Fruit fly (Drosophila melanogaster) whole organism, embryonic: ENCODE results near the gene Cby.

Experiments
- Ada2b ChIP-seq: fragments of 200-800 bp; sonication (Bioruptor generic); IDR thresholded peaks from 2 replicates; pipeline ENCODE4 v1.3.6; 2022; ENCODE audit warnings: missing biosample characterization, missing genetic modification characterization
- Atf-2 ChIP-seq: fragments of 200-800 bp; sonication (Bioruptor generic); optimal IDR thresholded peaks from 2 replicates; lab custom pipeline; 2016; ENCODE audit warnings: missing biosample characterization, missing genetic modification characterization
- Atf3 ChIP-seq: fragments of 200-800 bp; sonication (Bioruptor generic); optimal IDR thresholded peaks from 3 replicates; lab custom pipeline; 2016; ENCODE audit warnings: missing biosample characterization, missing genetic modification characterization
- B-H2 ChIP-seq: fragments of 200-800 bp; sonication (Bioruptor generic); optimal IDR thresholded peaks from 2 replicates; lab custom pipeline; 2018; ENCODE audit warnings: missing biosample characterization, mild to moderate bottlenecking, missing genetic modification characterization
- Bdp1 ChIP-seq: fragments of 200-800 bp; sonication (Bioruptor generic); optimal IDR thresholded peaks from 3 replicates; lab custom pipeline; 2016; ENCODE audit warnings: missing biosample characterization, missing genetic modification characterization
- Bteb2 ChIP-seq: fragments of 200-800 bp; sonication (Bioruptor generic); optimal IDR thresholded peaks from 2 replicates; lab custom pipeline; 2016; ENCODE audit warnings: missing biosample characterization, missing genetic modification characterization
- CG13287 ChIP-seq: fragments of 200-800 bp; sonication (Bioruptor generic); IDR thresholded peaks from 2 replicates; pipeline ENCODE4 v1.3.6; 2022; ENCODE audit warnings: missing biosample characterization, missing genetic modification characterization; ENCODE audit not compliant: partially characterized antibody
- CG13775 ChIP-seq: fragments of 200-800 bp; sonication (Bioruptor generic); optimal IDR thresholded peaks from 3 replicates; lab custom pipeline; 2017; ENCODE audit warnings: missing biosample characterization, mild to moderate bottlenecking, missing genetic modification characterization
- CG15479 ChIP-seq: fragments of 200-800 bp; sonication (Bioruptor generic); optimal IDR thresholded peaks from 3 replicates; lab custom pipeline; 2019; ENCODE audit warnings: missing biosample characterization, mild to moderate bottlenecking, missing genetic modification characterization, moderate library complexity
- CG17359 ChIP-seq: fragments of 200-800 bp; sonication (Bioruptor generic); optimal IDR thresholded peaks from 3 replicates; lab custom pipeline; 2018; ENCODE audit warnings: missing biosample characterization, mild to moderate bottlenecking, missing genetic modification characterization, moderate library complexity
- CG2678 ChIP-seq: fragments of 200-800 bp; sonication (Bioruptor generic); optimal IDR thresholded peaks from 3 replicates; lab custom pipeline; 2019; ENCODE audit warnings: missing biosample characterization, mild to moderate bottlenecking, missing genetic modification characterization, moderate library complexity
- CG2712 ChIP-seq: fragments of 200-800 bp; optimal IDR thresholded peaks from 3 replicates; lab custom pipeline; 2019; ENCODE audit warnings: missing biosample characterization, mild to moderate bottlenecking, missing genetic modification characterization, moderate library complexity
- CG30431 ChIP-seq: fragments of 200-800 bp; sonication (Bioruptor generic); optimal IDR thresholded peaks from 2 replicates; lab custom pipeline; 2017; ENCODE audit warnings: missing biosample characterization, missing genetic modification characterization
- CG31441 ChIP-seq: fragments of 200-800 bp; sonication (Bioruptor generic); IDR thresholded peaks from 2 replicates; pipeline ENCODE4 v1.3.6; 2022; ENCODE audit warnings: missing biosample characterization, missing genetic modification characterization
- CG32532 ChIP-seq: fragments of 200-800 bp; sonication (Bioruptor generic); IDR thresholded peaks from 2 replicates; pipeline ENCODE4 v1.3.6; 2022; ENCODE audit warnings: missing biosample characterization, missing genetic modification characterization
- CG33213 ChIP-seq: fragments of 200-800 bp; sonication (Bioruptor generic); optimal IDR thresholded peaks from 3 replicates; lab custom pipeline; 2016; ENCODE audit warnings: missing biosample characterization, missing genetic modification characterization
- CG42726 ChIP-seq: fragments of 200-800 bp; sonication (Bioruptor generic); IDR thresholded peaks from 2 replicates; pipeline ENCODE4 v1.3.6; 2022; ENCODE audit warnings: missing biosample characterization, missing genetic modification characterization; ENCODE audit not compliant: partially characterized antibody
- CG6854 ChIP-seq: fragments of 200-800 bp; sonication (Bioruptor generic); optimal IDR thresholded peaks from 3 replicates; lab custom pipeline; 2017; ENCODE audit warnings: missing biosample characterization, mild to moderate bottlenecking, missing genetic modification characterization
- CG8478 ChIP-seq: fragments of >200 bp; optimal IDR thresholded peaks from 2 replicates; lab custom pipeline; 2018
- CG9932 ChIP-seq: fragments of 200-800 bp; sonication (Bioruptor generic); IDR thresholded peaks from 2 replicates; pipeline ENCODE4 v1.3.6; 2022; ENCODE audit warnings: missing biosample characterization, missing genetic modification characterization
- Eip74EF ChIP-seq, 2 experiments: fragments of 200-800 bp in 1 of 2; fragments of >200 bp in 1 of 2; sonication (Bioruptor generic) in 1 of 2; optimal IDR thresholded peaks; 2 replicates each; lab custom pipeline; 2017 to 2019; ENCODE audit warnings: missing biosample characterization in 2 of 2, missing genetic modification characterization in 2 of 2, mild to moderate bottlenecking in 1 of 2, moderate library complexity in 1 of 2
- HLH4C ChIP-seq: fragments of 200-800 bp; sonication (Bioruptor generic); IDR thresholded peaks from 3 replicates; pipeline ENCODE4 v1.3.6; 2022; ENCODE audit warnings: missing biosample characterization, missing genetic modification characterization; ENCODE audit not compliant: partially characterized antibody
- Jarid2 ChIP-seq: fragments of 200-800 bp; sonication (Bioruptor generic); optimal IDR thresholded peaks from 3 replicates; lab custom pipeline; 2017; ENCODE audit warnings: mild to moderate bottlenecking, missing biosample characterization, missing genetic modification reagents, missing genetic modification characterization
- MESR4 ChIP-seq: fragments of 200-800 bp; sonication (Bioruptor generic); optimal IDR thresholded peaks from 2 replicates; lab custom pipeline; 2018; ENCODE audit warnings: missing biosample characterization, mild to moderate bottlenecking, missing genetic modification characterization, moderate library complexity
- Oli ChIP-seq: fragments of 200-800 bp; sonication (Bioruptor generic); optimal IDR thresholded peaks from 2 replicates; lab custom pipeline; 2018; ENCODE audit warnings: missing biosample characterization, mild to moderate bottlenecking, missing genetic modification characterization, moderate library complexity
- Optix ChIP-seq: fragments of 200-800 bp; sonication (Bioruptor generic); IDR thresholded peaks from 3 replicates; pipeline ENCODE4 v1.3.6; 2022; ENCODE audit warnings: missing biosample characterization, missing genetic modification characterization
- PHDP ChIP-seq: fragments of 200-800 bp; sonication (Bioruptor generic); optimal IDR thresholded peaks from 3 replicates; lab custom pipeline; 2018; ENCODE audit warnings: missing biosample characterization, mild to moderate bottlenecking, missing genetic modification characterization, moderate library complexity
- Rfx ChIP-seq: fragments of 200-800 bp; sonication (Bioruptor generic); IDR thresholded peaks from 2 replicates; pipeline ENCODE4 v1.3.6; 2022; ENCODE audit warnings: missing biosample characterization, missing genetic modification characterization
- Trl ChIP-seq, 3 experiments: fragments of >200 bp in 2 of 3; fragments of 200-800 bp in 1 of 3; sonication (Bioruptor generic) in 1 of 3; optimal IDR thresholded peaks; 2 replicates in 1 of 3; 3 replicates in 2 of 3; lab custom pipeline; 2016 to 2017; ENCODE audit warnings: missing biosample characterization in 1 of 3, missing genetic modification characterization in 1 of 3
- chif ChIP-seq, 2 experiments: fragments of 200-800 bp; sonication (Bioruptor generic); optimal IDR thresholded peaks; 3 replicates each; lab custom pipeline; 2016; ENCODE audit warnings: missing biosample characterization in 2 of 2, missing genetic modification characterization in 2 of 2
- crc ChIP-seq: fragments of 200-800 bp; sonication (Bioruptor generic); optimal IDR thresholded peaks from 2 replicates; lab custom pipeline; 2016; ENCODE audit warnings: missing biosample characterization, missing genetic modification characterization
- eyg ChIP-seq: fragments of 200-800 bp; sonication (Bioruptor generic); optimal IDR thresholded peaks from 3 replicates; lab custom pipeline; 2016; ENCODE audit warnings: missing biosample characterization, missing genetic modification characterization
- gcm2 ChIP-seq: fragments of 200-800 bp; sonication (Bioruptor generic); optimal IDR thresholded peaks from 2 replicates; lab custom pipeline; 2016; ENCODE audit warnings: missing biosample characterization, missing genetic modification characterization
- gem ChIP-seq: fragments of 200-800 bp; sonication (Bioruptor generic); optimal IDR thresholded peaks from 2 replicates; lab custom pipeline; 2019; ENCODE audit warnings: missing biosample characterization, mild to moderate bottlenecking, missing genetic modification characterization, moderate library complexity
- grn ChIP-seq: fragments of 200-800 bp; sonication (Bioruptor generic); optimal IDR thresholded peaks from 3 replicates; lab custom pipeline; 2017; ENCODE audit warnings: missing biosample characterization, missing genetic modification characterization
- h ChIP-seq: fragments of >200 bp; optimal IDR thresholded peaks from 2 replicates; lab custom pipeline; 2017
- jigr1 ChIP-seq: fragments of 200-800 bp; sonication (Bioruptor generic); IDR thresholded peaks from 3 replicates; pipeline ENCODE4 v1.3.6; 2022; ENCODE audit warnings: missing biosample characterization, missing genetic modification characterization
- lov ChIP-seq, 2 experiments: fragments of 200-800 bp in 1 of 2; fragments of >200 bp in 1 of 2; sonication (Bioruptor generic) in 1 of 2; IDR thresholded peaks in 1 of 2; optimal IDR thresholded peaks in 1 of 2; 2 replicates in 1 of 2; 3 replicates in 1 of 2; pipeline versions ENCODE4 v1.3.6 to Lab custom; 2017 to 2022; ENCODE audit warnings: missing biosample characterization in 1 of 2, missing genetic modification characterization in 1 of 2
- nerfin-1 ChIP-seq: fragments of 200-800 bp; sonication (Bioruptor generic); optimal IDR thresholded peaks from 3 replicates; lab custom pipeline; 2019; ENCODE audit warnings: missing biosample characterization, mild to moderate bottlenecking, missing genetic modification characterization, moderate library complexity
- pita ChIP-seq: fragments of 200-800 bp; sonication (Bioruptor generic); optimal IDR thresholded peaks from 2 replicates; lab custom pipeline; 2017; ENCODE audit warnings: missing biosample characterization, mild to moderate bottlenecking, missing genetic modification characterization
- slbo ChIP-seq: fragments of 200-800 bp; sonication (Bioruptor generic); IDR thresholded peaks from 2 replicates; pipeline ENCODE4 v1.3.6; 2022; ENCODE audit warnings: missing biosample characterization, missing genetic modification characterization
- sob ChIP-seq: fragments of 200-800 bp; sonication (Bioruptor generic); IDR thresholded peaks from 2 replicates; pipeline ENCODE4 v1.3.6; 2022; ENCODE audit warnings: missing biosample characterization, missing genetic modification characterization
- stc ChIP-seq: fragments of 200-800 bp; sonication (Bioruptor generic); IDR thresholded peaks from 2 replicates; pipeline ENCODE4 v1.3.6; 2022; ENCODE audit warnings: missing biosample characterization, missing genetic modification characterization
- toy ChIP-seq: fragments of 200-800 bp; sonication (Bioruptor generic); IDR thresholded peaks from 2 replicates; pipeline ENCODE4 v1.3.6; 2022; ENCODE audit warnings: missing biosample characterization, missing genetic modification characterization
- trem ChIP-seq: fragments of 200-800 bp; optimal IDR thresholded peaks from 3 replicates; lab custom pipeline; 2019; ENCODE audit warnings: missing biosample characterization, mild to moderate bottlenecking, missing genetic modification characterization, moderate library complexity
- twi ChIP-seq: fragments of 200-800 bp; optimal IDR thresholded peaks from 2 replicates; lab custom pipeline; 2019; ENCODE audit warnings: missing biosample characterization, mild to moderate bottlenecking, missing genetic modification characterization, moderate library complexity
- tx ChIP-seq: fragments of 200-800 bp; sonication (Bioruptor generic); optimal IDR thresholded peaks from 2 replicates; lab custom pipeline; 2016; ENCODE audit warnings: missing biosample characterization, missing genetic modification characterization
- unpg ChIP-seq: fragments of 200-800 bp; sonication (Bioruptor generic); optimal IDR thresholded peaks from 3 replicates; lab custom pipeline; 2018; ENCODE audit warnings: missing biosample characterization, mild to moderate bottlenecking, missing genetic modification characterization, moderate library complexity

Cby gene

DNA sequence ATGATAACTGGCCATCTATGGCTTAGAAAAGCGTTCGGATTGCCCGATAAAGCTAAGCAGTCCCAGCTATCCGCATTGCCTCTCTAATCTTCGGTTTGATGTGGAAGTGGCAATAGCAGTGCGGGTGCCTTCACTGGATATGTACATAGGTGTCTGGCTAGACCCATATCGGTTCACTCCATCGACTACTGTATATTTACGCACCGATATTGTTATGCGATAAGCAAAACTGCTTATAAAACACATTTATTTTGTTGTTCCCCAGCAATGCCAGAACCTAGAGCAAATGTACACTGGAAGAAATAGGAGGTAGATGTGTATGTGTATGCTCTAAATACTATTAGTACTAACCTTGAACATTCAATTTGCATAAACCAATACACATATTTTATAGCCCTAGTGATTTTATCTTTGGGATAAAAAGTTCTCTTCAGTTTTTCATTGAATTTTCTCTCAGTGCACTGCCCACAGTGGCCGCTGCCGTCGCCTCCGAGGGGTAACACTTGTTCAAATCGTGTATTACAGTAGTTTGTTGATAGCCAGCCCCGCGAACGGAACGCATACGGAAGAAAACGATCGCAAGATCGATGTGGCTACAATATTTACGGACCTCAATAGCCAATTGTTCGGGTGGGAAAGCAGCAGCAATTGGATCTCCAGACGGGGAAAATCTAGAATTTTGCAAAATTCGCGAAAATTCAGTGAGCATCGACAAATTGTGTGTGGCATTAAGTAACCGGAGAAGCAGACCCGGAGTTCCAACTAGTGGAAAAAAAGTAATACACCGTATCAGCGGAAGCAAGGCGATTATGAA, 2.6 kb downstream of the Cby start, which contains the start of gene CG31431 (continued):
- no peak for TF ChIP-seq Trl (optimal IDR thresholded peaks at IDR 0.05; lab: Kevin White, UChicago)
- TF ChIP-seq Trl (GFP tag; optimal IDR thresholded peaks at IDR 0.05; lab: Kevin White, UChicago), result peak; percentile 98
- TF ChIP-seq unpg (GFP tag; lab: Kevin White, UChicago), result peak; percentile 98
- TF ChIP-seq stc (GFP tag; lab: Robert Waterston, UW), result peak; percentile 95
- peak; percentile 85 for TF ChIP-seq Jarid2
- TF ChIP-seq CG32532 (GFP tag; lab: Robert Waterston, UW), result peak; percentile 99
- TF ChIP-seq CG8478 (lab: Kevin White, UChicago), result no peak
- peak; percentile 96 for TF ChIP-seq CG6854 (GFP tag; lab: Kevin White, UChicago)
- peak; percentile 92 for TF ChIP-seq CG30431
- TF ChIP-seq B-H2 (GFP tag; lab: Kevin White, UChicago), result peak; percentile 94
- peak in 1 of 2 experiments; percentile 96 for TF ChIP-seq Eip74EF (GFP tag; optimal IDR thresholded peaks at IDR 0.05; lab: Kevin White, UChicago)
- TF ChIP-seq HLH4C (GFP tag; lab: Robert Waterston, UW), result no peak
- peak; percentile 98 for TF ChIP-seq CG2678
- peak; percentile 95 for TF ChIP-seq CG13775 (GFP tag; lab: Kevin White, UChicago)
- peak; percentile 96 for TF ChIP-seq Atf-2 (GFP tag; lab: Kevin White, UChicago)
- peak; percentile 98 for TF ChIP-seq gem (tag; lab: Kevin White, UChicago)
- TF ChIP-seq CG33213 (GFP tag; lab: Kevin White, UChicago), result peak; percentile 97
- peak; percentile 88 for TF ChIP-seq Bdp1 (GFP tag; lab: Kevin White, UChicago)
- peak; percentile 95 for TF ChIP-seq Atf3 (GFP tag; lab: Kevin White, UChicago)
- peak; percentile 97 for TF ChIP-seq CG2712
- peak; percentile 96 for TF ChIP-seq CG9932 (GFP tag; lab: Robert Waterston, UW)
- peak; percentile 97 for TF ChIP-seq chif (GFP tag; optimal IDR thresholded peaks at IDR 0.05; lab: Kevin White, UChicago)
- TF ChIP-seq CG17359 (tag; lab: Kevin White, UChicago), result peak; percentile 97
- peak; percentile 99 for TF ChIP-seq sob (GFP tag; lab: Robert Waterston, UW)
- TF ChIP-seq tx (GFP tag; lab: Kevin White, UChicago), result peak; percentile 95
- peak; percentile 62 for TF ChIP-seq MESR4 (GFP tag; lab: Kevin White, UChicago)
- peak; percentile 98 for TF ChIP-seq PHDP (tag; lab: Kevin White, UChicago)
- TF ChIP-seq trem (tag; lab: Kevin White, UChicago), result peak; percentile 92
- TF ChIP-seq lov (optimal IDR thresholded peaks at IDR 0.05; lab: Kevin White, UChicago), result no peak
- TF ChIP-seq lov (GFP tag; IDR thresholded peaks at IDR 0.05; lab: Robert Waterston, UW), result peak; percentile 95
- TF ChIP-seq Rfx (GFP tag; lab: Robert Waterston, UW), result peak; percentile 99
- peak; percentile 96 for TF ChIP-seq toy
- TF ChIP-seq Ada2b, result peak; percentile 98
- peak; percentile 99 for TF ChIP-seq grn (GFP tag; lab: Kevin White, UChicago)
- no peak for TF ChIP-seq pita (GFP tag; lab: Kevin White, UChicago)
- TF ChIP-seq CG31441 (GFP tag; lab: Robert Waterston, UW), result peak; percentile 97
- TF ChIP-seq h (lab: Kevin White, UChicago), result no peak
- TF ChIP-seq CG15479, result peak; percentile 58
- peak; percentile 84 for TF ChIP-seq jigr1
- peak; percentile 99 for TF ChIP-seq slbo
- TF ChIP-seq Oli, result peak; percentile 96
- peak; percentile 97 for TF ChIP-seq eyg (GFP tag; lab: Kevin White, UChicago)
- no peak for TF ChIP-seq CG42726
- TF ChIP-seq nerfin-1 (tag; lab: Kevin White, UChicago), result peak; percentile 90
- TF ChIP-seq CG13287, result no peak
- peak; percentile 96 for TF ChIP-seq Bteb2 (GFP tag; lab: Kevin White, UChicago)
- TF ChIP-seq gcm2, result peak; percentile 89
- peak; percentile 97 for TF ChIP-seq crc (GFP tag; lab: Kevin White, UChicago)
- peak; percentile 94 for TF ChIP-seq Optix
- peak; percentile 93 for TF ChIP-seq twi (tag; lab: Kevin White, UChicago)
